Worm (Caenorhabditis elegans) whole organism, L1 larva: ENCODE measurements around the gene ttr-24.

Experiments
- alr-1 ChIP-seq: fragments of 200-800 bp; sonication (Bioruptor generic); optimal IDR thresholded peaks from 2 replicates; lab custom pipeline; 2018; ENCODE audit warnings: borderline replicate concordance, mild to moderate bottlenecking, missing genetic modification characterization, missing compliant biosample characterization
- ama-1 ChIP-seq: fragments of 150-350 bp; optimal IDR thresholded peaks from 2 replicates; lab custom pipeline; 2014
- blmp-1 ChIP-seq: fragments of 150-350 bp; optimal IDR thresholded peaks from 2 replicates; lab custom pipeline; 2014; ENCODE audit warnings: missing biosample characterization, missing genetic modification characterization
- efl-1 ChIP-seq, 4 experiments: fragments of 150-350 bp; optimal IDR thresholded peaks in 3 of 4; peaks in 1 of 4; 1 replicate in 1 of 4; 2 replicates in 3 of 4; lab custom pipeline; 2014; ENCODE audit warnings: missing biosample characterization in 2 of 4, missing genetic modification characterization in 2 of 4, missing genetic modification reagents in 2 of 4
- elt-2 ChIP-seq: sonication (generic microtip); optimal IDR thresholded peaks from 2 replicates; lab custom pipeline; 2016; ENCODE audit warnings: missing genetic modification characterization, mild to moderate bottlenecking, inconsistent platforms, missing compliant biosample characterization, missing genetic modification reagents
- fkh-10 ChIP-seq: sonication (generic microtip); optimal IDR thresholded peaks from 2 replicates; lab custom pipeline; 2017; ENCODE audit warnings: missing biosample characterization, missing genetic modification reagents, missing genetic modification characterization
- fkh-8 ChIP-seq: sonication (generic microtip); optimal IDR thresholded peaks from 2 replicates; lab custom pipeline; 2016; ENCODE audit warnings: mild to moderate bottlenecking, missing genetic modification characterization, missing compliant biosample characterization
- hlh-4 ChIP-seq: sonication (generic microtip); optimal IDR thresholded peaks from 2 replicates; lab custom pipeline; 2016; ENCODE audit warnings: mild to moderate bottlenecking, missing genetic modification characterization, missing compliant biosample characterization
- lin-35 ChIP-seq, 2 experiments: fragments of 150-350 bp; optimal IDR thresholded peaks; 2 replicates each; lab custom pipeline; 2014; ENCODE audit warnings: missing biosample characterization in 2 of 2, missing genetic modification characterization in 2 of 2, missing genetic modification reagents in 2 of 2
- lin-39 ChIP-seq: fragments of 150-350 bp; optimal IDR thresholded peaks from 2 replicates; lab custom pipeline; 2014; ENCODE audit warnings: missing biosample characterization, missing genetic modification reagents, missing genetic modification characterization
- mab-9 ChIP-seq: fragments of 200-800 bp; sonication (Bioruptor generic); IDR thresholded peaks from 2 replicates; pipeline ENCODE4 v1.3.6; 2022; ENCODE audit warnings: missing genetic modification reagents, missing genetic modification characterization, missing compliant biosample characterization
- rnt-1 ChIP-seq: sonication (generic microtip); optimal IDR thresholded peaks from 2 replicates; lab custom pipeline; 2016; ENCODE audit warnings: mild to moderate bottlenecking, missing genetic modification characterization, moderate library complexity, missing compliant biosample characterization
- snu-23 ChIP-seq: sonication (generic microtip); optimal IDR thresholded peaks from 2 replicates; lab custom pipeline; 2016; ENCODE audit warnings: missing genetic modification characterization, missing compliant biosample characterization
- sup-37 ChIP-seq: fragments of 200-800 bp; sonication (Bioruptor generic); optimal IDR thresholded peaks from 2 replicates; lab custom pipeline; 2018; ENCODE audit warnings: mild to moderate bottlenecking, missing genetic modification characterization, missing compliant biosample characterization
- tlp-1 ChIP-seq: fragments of 150-350 bp; optimal IDR thresholded peaks from 2 replicates; lab custom pipeline; 2014; ENCODE audit warnings: missing biosample characterization, missing genetic modification characterization
- unc-98 ChIP-seq: fragments of 200-800 bp; sonication (Bioruptor generic); IDR thresholded peaks from 2 replicates; pipeline ENCODE4 v1.3.6; 2022; ENCODE audit warnings: missing genetic modification characterization, missing compliant biosample characterization

The ttr-24 gene

DNA sequence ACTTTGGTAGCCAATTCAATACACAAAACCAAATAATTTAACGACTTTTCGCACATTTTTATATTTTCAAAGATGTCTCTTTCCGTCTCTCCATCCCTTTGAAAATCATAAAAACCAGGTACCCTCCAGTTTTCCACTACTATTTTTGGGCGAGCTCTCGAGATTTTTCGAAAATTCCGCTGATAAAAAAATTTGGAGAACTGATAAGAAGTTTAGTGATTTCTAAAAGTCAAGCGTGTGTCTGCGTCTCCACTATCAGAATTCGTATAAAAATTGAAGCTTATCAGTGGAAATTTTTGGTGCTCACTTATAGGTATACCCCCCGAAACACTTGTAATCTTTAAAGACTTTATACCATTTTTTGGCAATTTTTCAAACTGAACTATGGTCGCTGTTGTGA is 39.9 kb downstream of the ttr-24 start, which contains the start of gene hmit-1.1:
Gene hmit-1.1, plus strand, starts transcription at position 294 of the 400 bp plus-strand sequence.
- TF ChIP-seq efl-1 (optimal IDR thresholded peaks at IDR 0.05; lab: Kevin White, UChicago) (no peak), efl-1 (GFP tag; optimal IDR thresholded peaks at IDR 0.05 in 1 of 2; lab: Kevin White, UChicago) (peak in 1 of 2 experiments; percentile 84), snu-23 (no peak), lin-35 (GFP tag; optimal IDR thresholded peaks at IDR 0.05; lab: Kevin White, UChicago) (peak in 1 of 2 experiments; percentile 11), lin-39 (tag; lab: Kevin White, UChicago) (no peak), mab-9 (GFP tag; lab: Robert Waterston, UW) (no peak), blmp-1 (tag; lab: Kevin White, UChicago) (no peak), alr-1 (tag; lab: Kevin White, UChicago) (no peak), tlp-1 (tag; lab: Kevin White, UChicago) (peak; percentile 34), hlh-4 (no peak), sup-37 (GFP tag; lab: Kevin White, UChicago) (no peak), elt-2 (tag; lab: Kevin White, UChicago) (peak; percentile 95)

DNA sequence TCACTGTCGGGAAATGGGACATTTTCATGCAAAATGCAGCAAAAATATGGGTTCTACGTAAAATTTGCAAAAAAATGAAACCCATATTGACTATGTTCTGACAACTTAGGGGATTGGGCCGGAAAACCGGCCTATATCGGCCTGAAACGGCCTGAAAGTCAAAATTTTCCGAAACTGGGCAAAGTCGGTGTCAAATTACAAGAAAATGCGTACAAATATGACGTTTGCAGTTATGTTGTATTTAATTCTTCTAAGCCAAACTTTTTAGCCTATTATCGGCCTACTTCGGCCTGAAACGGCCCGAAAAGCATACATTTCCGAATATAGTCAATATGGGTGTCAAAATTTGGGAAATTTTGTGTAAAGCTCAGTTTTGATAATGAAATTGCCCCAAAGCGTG is 44.6 kb downstream of the ttr-24 start:
- TF ChIP-seq fkh-10 (GFP tag; lab: Kevin White, UChicago) (no peak), mab-9 (GFP tag; lab: Robert Waterston, UW) (no peak), rnt-1 (tag; lab: Kevin White, UChicago) (no peak), efl-1 (optimal IDR thresholded peaks at IDR 0.05; lab: Kevin White, UChicago) (no peak), efl-1 (GFP tag; optimal IDR thresholded peaks at IDR 0.05 in 1 of 2; lab: Kevin White, UChicago) (peak in 1 of 2 experiments; percentile 69)
- TF ChIP-seq, all 84 proteins: peak for 1

DNA sequence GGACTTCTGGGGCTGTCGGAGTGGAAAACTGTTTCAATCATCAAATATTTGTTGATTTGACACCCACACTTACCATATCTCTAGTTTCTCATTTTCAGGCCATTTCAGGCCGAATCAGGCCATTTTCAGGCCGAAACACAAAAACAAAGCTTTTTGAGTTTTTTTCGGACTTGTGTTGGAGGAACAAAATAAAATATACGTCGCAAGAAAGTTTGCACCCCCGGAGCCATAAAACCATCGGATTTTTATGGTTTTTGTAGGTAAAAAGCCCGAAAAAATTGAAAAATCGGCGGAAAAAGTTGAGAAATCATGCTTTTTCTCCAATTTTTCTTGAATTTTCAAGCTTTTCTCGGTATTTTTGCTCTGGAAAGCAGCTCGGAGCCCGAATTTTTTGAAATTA is 47.9 kb downstream of the ttr-24 start, which contains the start of gene Y51A2D.1:
Gene Y51A2D.1, plus strand, starts transcription at position 301 of the 400 bp plus-strand sequence.
- no peak for TF ChIP-seq fkh-8 (tag; lab: Kevin White, UChicago)
- no peak for TF ChIP-seq unc-98 (GFP tag; lab: Robert Waterston, UW)

DNA sequence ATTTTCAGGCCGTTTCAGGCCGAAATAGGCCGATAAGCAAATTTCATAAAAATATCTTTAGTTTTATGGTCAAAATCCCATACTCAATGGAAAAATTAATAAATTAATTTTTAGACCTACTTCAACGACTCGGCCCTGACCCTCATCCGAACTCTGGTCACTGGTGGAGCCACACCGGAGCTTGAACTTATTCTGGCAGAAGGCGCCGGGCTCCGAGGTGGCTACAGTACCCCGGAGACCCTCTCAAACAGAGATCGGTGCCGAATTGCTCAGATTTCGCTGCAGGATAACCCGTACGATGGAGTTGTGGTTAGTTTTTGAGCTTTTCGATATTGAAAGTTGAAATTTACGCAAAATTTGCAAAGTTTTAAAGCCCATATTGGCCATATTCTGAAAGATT is 49.7 kb downstream of the ttr-24 start:
- no peak for TF ChIP-seq fkh-10 (GFP tag; lab: Kevin White, UChicago)
- no peak for TF ChIP-seq ama-1 (lab: Kevin White, UChicago)
- no peak for TF ChIP-seq elt-2 (tag; lab: Kevin White, UChicago)
